Worm (Caenorhabditis elegans): ENCODE data around the gene M03F8.5.

The M03F8.5 gene

ce11 chrV:5949674-5950149 is 13.1 kb upstream of the M03F8.5 start:
- TF ChIP-seq ztf-18 (tag; optimal IDR thresholded peaks at IDR 0.05) (no peak), ets-4 (GFP tag; optimal IDR thresholded peaks at IDR 0.05) (no peak), ekl-4 (GFP tag; IDR thresholded peaks at IDR 0.05) (no peak), chd-7 (tag; optimal IDR thresholded peaks at IDR 0.05) (no peak), F39B2.1 (GFP tag; IDR thresholded peaks at IDR 0.05) (no peak), lin-35 (GFP tag; optimal IDR thresholded peaks at IDR 0.05) (no peak), F23B12.7 (tag; optimal IDR thresholded peaks at IDR 0.05; ENCODE audit: insufficient read depth) (no peak), ceh-79 (tag; optimal IDR thresholded peaks at IDR 0.05) (no peak), Y56A3A.18 (GFP tag; IDR thresholded peaks at IDR 0.05) (no peak), bed-2 (GFP tag; IDR thresholded peaks at IDR 0.05) (no peak)

ce11 chrV:5943167-5943566 is 6.6 kb upstream of the M03F8.5 start, which contains the start of gene pst-1:
Gene pst-1 (plus strand): TSS chrV:5943467.
- TF ChIP-seq ceh-58 (GFP tag; IDR thresholded peaks at IDR 0.05) (no peak), pha-4 (tag; optimal IDR thresholded peaks at IDR 0.05) (no peak), tbx-9 (tag; optimal IDR thresholded peaks at IDR 0.05; ENCODE audit: borderline replicate concordance) (no peak), madf-10 (tag; optimal IDR thresholded peaks at IDR 0.05) (no peak), ceh-91 (GFP tag; IDR thresholded peaks at IDR 0.05) (no peak)

- TF ChIP-seq attf-3 (GFP tag; conservative IDR thresholded peaks at IDR 0.05), result peak; percentile 98
- no peak for TF ChIP-seq aptf-3 (GFP tag; IDR thresholded peaks at IDR 0.05)
- TF ChIP-seq F39B2.1 (GFP tag; IDR thresholded peaks at IDR 0.05), result no peak
- TF ChIP-seq dpl-1 (GFP tag; optimal IDR thresholded peaks at IDR 0.05), result peak; percentile 87
- TF ChIP-seq efl-1 (GFP tag; optimal IDR thresholded peaks at IDR 0.05), result peak; percentile 83
- peak; percentile 55 to 93 (median 77) for TF ChIP-seq lin-35 (GFP tag; optimal IDR thresholded peaks at IDR 0.05)
- TF ChIP-seq lin-54 (GFP tag; optimal IDR thresholded peaks at IDR 0.05), result peak; percentile 96
Measured at ce11 chrV:5939503-5940072, 3.0 kb upstream of the M03F8.5 start, which contains the start of gene syf-3. Gene syf-3 (plus strand): TSS chrV:5940022.

- TF ChIP-seq ztf-18 (tag; optimal IDR thresholded peaks at IDR 0.05) (no peak), zim-3 (tag; optimal IDR thresholded peaks at IDR 0.05) (no peak), T07F8.4 (tag; optimal IDR thresholded peaks at IDR 0.05) (no peak), nhr-80 (tag; optimal IDR thresholded peaks at IDR 0.05) (peak; percentile 64), Y53G8AR.9 (GFP tag; conservative IDR thresholded peaks at IDR 0.05) (no peak), lag-1 (GFP tag; IDR thresholded peaks at IDR 0.05) (no peak), aptf-3 (GFP tag; IDR thresholded peaks at IDR 0.05) (no peak)
Measured at ce11 chrV:5930588-5930987, 6.0 kb downstream of the M03F8.5 start, which contains the start of gene galt-1. Gene galt-1 (plus strand): TSS chrV:5930905.

ce11 chrV:5928006-5928405 is 8.6 kb downstream of the M03F8.5 start:
- TF ChIP-seq ztf-22 (GFP tag; optimal IDR thresholded peaks at IDR 0.05) (no peak), him-1 (tag; optimal IDR thresholded peaks at IDR 0.05) (no peak), Y79H2A.3 (GFP tag; conservative IDR thresholded peaks at IDR 0.05) (no peak), T07F8.4 (tag; optimal IDR thresholded peaks at IDR 0.05) (no peak), hmg-20 (GFP tag; IDR thresholded peaks at IDR 0.05) (no peak), dpff-1 (tag; optimal IDR thresholded peaks at IDR 0.05) (no peak), ceh-58 (GFP tag; IDR thresholded peaks at IDR 0.05) (no peak), madf-10 (tag; optimal IDR thresholded peaks at IDR 0.05) (no peak), F23B12.7 (tag; optimal IDR thresholded peaks at IDR 0.05; ENCODE audit: insufficient read depth) (no peak), sdz-38 (tag; optimal IDR thresholded peaks at IDR 0.05) (no peak), F22D6.2 (tag; optimal IDR thresholded peaks at IDR 0.05) (no peak)

Measured in whole organism, young adult.